Fruit fly (Drosophila melanogaster) whole organism, embryonic: ENCODE data around the gene Crys.

Experiments used
- CG10209 ChIP-seq: fragments of 200-800 bp; sonication (Bioruptor generic); optimal IDR thresholded peaks from 3 replicates; lab custom pipeline; 2017; ENCODE audit warnings: missing biosample characterization, mild to moderate bottlenecking, missing genetic modification characterization, missing genetic modification reagents
- CG10267 ChIP-seq: fragments of 200-800 bp; sonication (Bioruptor generic); optimal IDR thresholded peaks from 2 replicates; lab custom pipeline; 2018; ENCODE audit warnings: missing biosample characterization, mild to moderate bottlenecking, missing genetic modification characterization, moderate library complexity
- CG10654 ChIP-seq: fragments of 200-800 bp; sonication (Bioruptor generic); optimal IDR thresholded peaks from 2 replicates; lab custom pipeline; 2016; ENCODE audit warnings: missing biosample characterization, missing genetic modification characterization
- CG10959 ChIP-seq: fragments of 200-800 bp; sonication (Bioruptor generic); IDR thresholded peaks from 2 replicates; pipeline ENCODE4 v1.3.6; 2022; ENCODE audit warnings: missing biosample characterization, missing genetic modification characterization
- CG11695 ChIP-seq: fragments of 200-800 bp; sonication (Bioruptor generic); IDR thresholded peaks from 3 replicates; pipeline ENCODE4 v1.3.6; 2022; ENCODE audit warnings: missing biosample characterization, missing genetic modification characterization
- CG12104 ChIP-seq: fragments of 200-800 bp; sonication (Bioruptor generic); optimal IDR thresholded peaks from 3 replicates; lab custom pipeline; 2016; ENCODE audit warnings: missing biosample characterization, missing genetic modification characterization
- CG12659 ChIP-seq: fragments of 200-800 bp; sonication (Bioruptor generic); optimal IDR thresholded peaks from 3 replicates; lab custom pipeline; 2017; ENCODE audit warnings: mild to moderate bottlenecking, missing biosample characterization, missing genetic modification reagents, missing genetic modification characterization
- CG13287 ChIP-seq: fragments of 200-800 bp; sonication (Bioruptor generic); IDR thresholded peaks from 2 replicates; pipeline ENCODE4 v1.3.6; 2022; ENCODE audit warnings: missing biosample characterization, missing genetic modification characterization; ENCODE audit not compliant: partially characterized antibody
- CG13894 ChIP-seq: fragments of 200-800 bp; sonication (Bioruptor generic); optimal IDR thresholded peaks from 3 replicates; lab custom pipeline; 2018; ENCODE audit warnings: missing biosample characterization, mild to moderate bottlenecking, missing genetic modification characterization, moderate library complexity
- CG15269 ChIP-seq: fragments of 200-800 bp; sonication (Bioruptor generic); optimal IDR thresholded peaks from 2 replicates; lab custom pipeline; 2018; ENCODE audit warnings: missing biosample characterization, mild to moderate bottlenecking, missing genetic modification characterization, moderate library complexity
- CG15601 ChIP-seq: fragments of 200-800 bp; sonication (Bioruptor generic); optimal IDR thresholded peaks from 3 replicates; lab custom pipeline; 2019; ENCODE audit warnings: missing biosample characterization, mild to moderate bottlenecking, missing genetic modification characterization, moderate library complexity
- CG17829 ChIP-seq: fragments of 200-800 bp; optimal IDR thresholded peaks from 2 replicates; lab custom pipeline; 2019; ENCODE audit warnings: missing biosample characterization, mild to moderate bottlenecking, missing genetic modification characterization, moderate library complexity
- CG2712 ChIP-seq: fragments of 200-800 bp; optimal IDR thresholded peaks from 3 replicates; lab custom pipeline; 2019; ENCODE audit warnings: missing biosample characterization, mild to moderate bottlenecking, missing genetic modification characterization, moderate library complexity
- CG2875 ChIP-seq: fragments of 200-800 bp; sonication (Bioruptor generic); optimal IDR thresholded peaks from 2 replicates; lab custom pipeline; 2017; ENCODE audit warnings: missing biosample characterization, mild to moderate bottlenecking, missing genetic modification characterization, missing genetic modification reagents
- CG32772 ChIP-seq: fragments of 200-800 bp; sonication (Bioruptor generic); IDR thresholded peaks from 2 replicates; pipeline ENCODE4 v1.3.6; 2022; ENCODE audit warnings: missing biosample characterization, missing genetic modification characterization
- CG3407 ChIP-seq: fragments of 200-800 bp; sonication (Bioruptor generic); optimal IDR thresholded peaks from 2 replicates; lab custom pipeline; 2018; ENCODE audit warnings: missing biosample characterization, mild to moderate bottlenecking, missing genetic modification characterization
- CG3838 ChIP-seq: fragments of 200-800 bp; sonication (Bioruptor generic); optimal IDR thresholded peaks from 3 replicates; lab custom pipeline; 2016; ENCODE audit warnings: missing biosample characterization, missing genetic modification characterization
- CG42726 ChIP-seq: fragments of 200-800 bp; sonication (Bioruptor generic); IDR thresholded peaks from 2 replicates; pipeline ENCODE4 v1.3.6; 2022; ENCODE audit warnings: missing biosample characterization, missing genetic modification characterization; ENCODE audit not compliant: partially characterized antibody
- CG5245 ChIP-seq: fragments of 200-800 bp; sonication (Bioruptor generic); optimal IDR thresholded peaks from 3 replicates; lab custom pipeline; 2016; ENCODE audit warnings: missing biosample characterization, missing genetic modification characterization
- CG8924 ChIP-seq: fragments of 200-800 bp; optimal IDR thresholded peaks from 3 replicates; lab custom pipeline; 2019; ENCODE audit warnings: missing biosample characterization, mild to moderate bottlenecking, missing genetic modification characterization, moderate library complexity
- CG9437 ChIP-seq: fragments of 200-800 bp; sonication (Bioruptor generic); optimal IDR thresholded peaks from 2 replicates; lab custom pipeline; 2018; ENCODE audit warnings: missing biosample characterization, mild to moderate bottlenecking, missing genetic modification characterization
- CG9609 ChIP-seq: fragments of 200-800 bp; sonication (Bioruptor generic); optimal IDR thresholded peaks from 3 replicates; lab custom pipeline; 2016; ENCODE audit warnings: missing biosample characterization, missing genetic modification characterization
- CoRest ChIP-seq: fragments of 200-800 bp; sonication (Bioruptor generic); optimal IDR thresholded peaks from 3 replicates; lab custom pipeline; 2018; ENCODE audit warnings: missing biosample characterization, mild to moderate bottlenecking, missing genetic modification characterization, moderate library complexity
- Ets65A ChIP-seq: fragments of 200-800 bp; sonication (Bioruptor generic); peaks from one replicate; lab custom pipeline; 2016; ENCODE audit warnings: missing biosample characterization, missing genetic modification characterization
- H2.0 ChIP-seq: fragments of 200-800 bp; sonication (Bioruptor generic); IDR thresholded peaks from 2 replicates; pipeline ENCODE4 v1.3.6; 2022; ENCODE audit warnings: missing biosample characterization, missing genetic modification characterization
- Hr51 ChIP-seq, 2 experiments: fragments of 200-800 bp; sonication (Bioruptor generic); optimal IDR thresholded peaks; 2 replicates in 1 of 2; 3 replicates in 1 of 2; lab custom pipeline; 2016 to 2018; ENCODE audit warnings: missing biosample characterization in 2 of 2, missing genetic modification characterization in 2 of 2, mild to moderate bottlenecking in 1 of 2, moderate library complexity in 1 of 2
- NfI ChIP-seq: fragments of 200-800 bp; sonication (Bioruptor generic); optimal IDR thresholded peaks from 3 replicates; lab custom pipeline; 2018; ENCODE audit warnings: missing biosample characterization, mild to moderate bottlenecking, missing genetic modification characterization, moderate library complexity
- Rfx ChIP-seq: fragments of 200-800 bp; sonication (Bioruptor generic); IDR thresholded peaks from 2 replicates; pipeline ENCODE4 v1.3.6; 2022; ENCODE audit warnings: missing biosample characterization, missing genetic modification characterization
- Rx ChIP-seq: fragments of 200-800 bp; sonication (Bioruptor generic); IDR thresholded peaks from 2 replicates; pipeline ENCODE4 v1.3.6; 2022; ENCODE audit warnings: missing biosample characterization, missing genetic modification characterization
- Trl ChIP-seq, 3 experiments: fragments of >200 bp in 2 of 3; fragments of 200-800 bp in 1 of 3; sonication (Bioruptor generic) in 1 of 3; optimal IDR thresholded peaks; 2 replicates in 1 of 3; 3 replicates in 2 of 3; lab custom pipeline; 2016 to 2017; ENCODE audit warnings: missing biosample characterization in 1 of 3, missing genetic modification characterization in 1 of 3
- Usf ChIP-seq: fragments of 200-800 bp; sonication (Bioruptor generic); optimal IDR thresholded peaks from 2 replicates; lab custom pipeline; 2017; ENCODE audit warnings: missing genotype, missing biosample characterization, missing genetic modification characterization
- aop ChIP-seq: fragments of 200-800 bp; sonication (Bioruptor generic); IDR thresholded peaks from 2 replicates; pipeline ENCODE4 v1.3.6; 2022; ENCODE audit warnings: missing biosample characterization, missing genetic modification characterization
- ap ChIP-seq: fragments of 200-800 bp; sonication (Bioruptor generic); IDR thresholded peaks from 2 replicates; pipeline ENCODE4 v1.3.6; 2022; ENCODE audit warnings: missing biosample characterization, missing genetic modification characterization
- bsh ChIP-seq, 2 experiments: fragments of 200-800 bp; sonication (Bioruptor generic); optimal IDR thresholded peaks; 2 replicates each; lab custom pipeline; 2017 to 2018; ENCODE audit warnings: mild to moderate bottlenecking in 2 of 2, missing biosample characterization in 2 of 2, missing genetic modification characterization in 2 of 2, moderate library complexity in 1 of 2
- croc ChIP-seq: fragments of 200-800 bp; sonication (Bioruptor generic); conservative IDR thresholded peaks from 3 replicates; pipeline ENCODE4 v1.3.6; 2022; ENCODE audit warnings: missing biosample characterization, missing genetic modification characterization
- esg ChIP-seq: fragments of 200-800 bp; sonication (Bioruptor generic); conservative IDR thresholded peaks from 2 replicates; pipeline ENCODE4 v1.3.6; 2022; ENCODE audit warnings: missing biosample characterization, missing genetic modification characterization
- ewg ChIP-seq: fragments of 200-800 bp; sonication (Bioruptor generic); optimal IDR thresholded peaks from 3 replicates; lab custom pipeline; 2017; ENCODE audit warnings: mild to moderate bottlenecking, missing biosample characterization, missing genetic modification reagents, missing genetic modification characterization
- fd96Cb ChIP-seq: fragments of 200-800 bp; sonication (Bioruptor generic); optimal IDR thresholded peaks from 2 replicates; lab custom pipeline; 2018; ENCODE audit warnings: missing biosample characterization, mild to moderate bottlenecking, missing genetic modification characterization, moderate library complexity
- ind ChIP-seq: fragments of 200-800 bp; sonication (Bioruptor generic); optimal IDR thresholded peaks from 3 replicates; lab custom pipeline; 2016; ENCODE audit warnings: missing biosample characterization, missing genetic modification characterization
- ken ChIP-seq: fragments of 200-800 bp; sonication (Bioruptor generic); IDR thresholded peaks from 3 replicates; pipeline ENCODE4 v1.3.6; 2022; ENCODE audit warnings: missing biosample characterization, missing genetic modification characterization
- oc ChIP-seq: fragments of 200-800 bp; sonication (Bioruptor generic); optimal IDR thresholded peaks from 2 replicates; lab custom pipeline; 2018; ENCODE audit warnings: missing biosample characterization, mild to moderate bottlenecking, missing genetic modification characterization, moderate library complexity
- otp ChIP-seq: fragments of 200-800 bp; sonication (Bioruptor generic); IDR thresholded peaks from 3 replicates; pipeline ENCODE4, ENCODE4 v1.3.6; 2022; ENCODE audit warnings: missing biosample characterization, missing genetic modification characterization
- ro ChIP-seq: fragments of 200-800 bp; sonication (Bioruptor generic); IDR thresholded peaks from 2 replicates; pipeline ENCODE4 v1.3.6; 2022; ENCODE audit warnings: missing biosample characterization, missing genetic modification characterization
- row ChIP-seq: fragments of 200-800 bp; sonication (Bioruptor generic); IDR thresholded peaks from 3 replicates; pipeline ENCODE4 v1.3.6; 2022; ENCODE audit warnings: missing biosample characterization, missing genetic modification characterization
- slbo ChIP-seq: fragments of 200-800 bp; sonication (Bioruptor generic); IDR thresholded peaks from 2 replicates; pipeline ENCODE4 v1.3.6; 2022; ENCODE audit warnings: missing biosample characterization, missing genetic modification characterization
- stwl ChIP-seq: fragments of 200-800 bp; sonication (Bioruptor generic); optimal IDR thresholded peaks from 3 replicates; lab custom pipeline; 2018; ENCODE audit warnings: missing biosample characterization, mild to moderate bottlenecking, missing genetic modification characterization, moderate library complexity
- tgo ChIP-seq: fragments of 200-800 bp; sonication (Bioruptor generic); IDR thresholded peaks from 3 replicates; pipeline ENCODE4 v1.3.6; 2022; ENCODE audit warnings: missing biosample characterization, missing genetic modification characterization
- tio ChIP-seq: fragments of 200-800 bp; sonication (Bioruptor generic); optimal IDR thresholded peaks from 2 replicates; lab custom pipeline; 2017; ENCODE audit warnings: missing biosample characterization, missing genetic modification characterization, inconsistent platforms
- tx ChIP-seq: fragments of 200-800 bp; sonication (Bioruptor generic); optimal IDR thresholded peaks from 2 replicates; lab custom pipeline; 2016; ENCODE audit warnings: missing biosample characterization, missing genetic modification characterization
- zfh1 ChIP-seq: fragments of 200-800 bp; sonication (Bioruptor generic); IDR thresholded peaks from 3 replicates; pipeline ENCODE4 v1.3.6; 2022; ENCODE audit warnings: missing biosample characterization, missing genetic modification characterization

Crys gene

dm6 chr2L:11949917-11950316 lies 6.0 kb downstream of the Crys start (continued):
- TF ChIP-seq CG32772 = 0 out of 2 replicates have a peak, but pooled peaks have one; percentile 27
- no peak for TF ChIP-seq ro (GFP tag; lab: Robert Waterston, UW)
- peak; percentile 6 for TF ChIP-seq ewg (GFP tag; lab: Kevin White, UChicago)
- peak; percentile 64 for TF ChIP-seq tgo (GFP tag; lab: Robert Waterston, UW)
- TF ChIP-seq Usf (GFP tag; lab: Kevin White, UChicago) = peak; percentile 0
- TF ChIP-seq esg = peak; percentile 39
- TF ChIP-seq CG8924 (tag; lab: Kevin White, UChicago) = peak; percentile 48
- TF ChIP-seq CG2712 = peak; percentile 57
- TF ChIP-seq CG17829 (tag; lab: Kevin White, UChicago) = peak; percentile 12
- peak; percentile 37 for TF ChIP-seq NfI (GFP tag; lab: Kevin White, UChicago)
- TF ChIP-seq CG11695 = 0 out of 3 replicates have a peak, but pooled peaks have one; percentile 35
- TF ChIP-seq CoRest (tag; lab: Kevin White, UChicago) = peak; percentile 37
- peak; percentile 37; the same call in 1 of the 3 replicates for TF ChIP-seq otp (GFP tag; lab: Robert Waterston, UW)
- TF ChIP-seq CG15269 (tag; lab: Kevin White, UChicago) = peak; percentile 35
- TF ChIP-seq CG10654 = peak; percentile 15
- TF ChIP-seq stwl (tag; lab: Kevin White, UChicago) = no peak
- no peak for TF ChIP-seq Trl (optimal IDR thresholded peaks at IDR 0.05; lab: Kevin White, UChicago)
- peak; percentile 22 for TF ChIP-seq Trl (GFP tag; optimal IDR thresholded peaks at IDR 0.05; lab: Kevin White, UChicago)
- TF ChIP-seq slbo (GFP tag; lab: Robert Waterston, UW) = peak; percentile 45
- no peak for TF ChIP-seq CG3407 (GFP tag; lab: Kevin White, UChicago)
- TF ChIP-seq tio (GFP tag; lab: Kevin White, UChicago) = peak; percentile 22
- peak; percentile 61 for TF ChIP-seq row (GFP tag; lab: Robert Waterston, UW)
- no peak for TF ChIP-seq CG13287
- peak; percentile 69; the same call in 2 of the 3 replicates for TF ChIP-seq ken (GFP tag; lab: Robert Waterston, UW)
- TF ChIP-seq CG15601 (tag; lab: Kevin White, UChicago) = no peak
- TF ChIP-seq CG10209 (GFP tag; lab: Kevin White, UChicago) = peak; percentile 14
- peak; percentile 91 for TF ChIP-seq Ets65A (GFP tag; lab: Kevin White, UChicago)
- TF ChIP-seq CG42726 (GFP tag; lab: Robert Waterston, UW) = no peak
- peak; percentile 64 for TF ChIP-seq H2.0 (GFP tag; lab: Robert Waterston, UW)
- peak; percentile 63 to 76 for TF ChIP-seq bsh (GFP tag; optimal IDR thresholded peaks at IDR 0.05; lab: Kevin White, UChicago)
- no peak for TF ChIP-seq CG12659 (GFP tag; lab: Kevin White, UChicago)
- peak; percentile 15 for TF ChIP-seq CG10267
- TF ChIP-seq oc (tag; lab: Kevin White, UChicago) = peak; percentile 37
- TF ChIP-seq tx (GFP tag; lab: Kevin White, UChicago) = peak; percentile 1
- TF ChIP-seq ap (GFP tag; lab: Robert Waterston, UW) = 0 out of 2 replicates have a peak, but pooled peaks have one; percentile 15
- 0 out of 2 replicates have a peak, but pooled peaks have one; percentile 8 for TF ChIP-seq Rfx (GFP tag; lab: Robert Waterston, UW)
- peak; percentile 0 for TF ChIP-seq CG9609 (GFP tag; lab: Kevin White, UChicago)
- no peak; the same call in 2 of the 3 replicates for TF ChIP-seq croc (GFP tag; lab: Robert Waterston, UW)
- TF ChIP-seq CG10959 = peak; percentile 62
- no peak for TF ChIP-seq CG13894 (tag; lab: Kevin White, UChicago)
- TF ChIP-seq CG9437 (GFP tag; lab: Kevin White, UChicago) = peak; percentile 29
- TF ChIP-seq Hr51 (GFP tag; optimal IDR thresholded peaks at IDR 0.05; lab: Kevin White, UChicago) = peak in 1 of 2 experiments; percentile 41
- 0 out of 2 replicates have a peak, but pooled peaks have one; percentile 4 for TF ChIP-seq Rx
- no peak for TF ChIP-seq aop (GFP tag; lab: Robert Waterston, UW)
- peak; percentile 15 for TF ChIP-seq CG2875
- no peak for TF ChIP-seq CG3838 (GFP tag; lab: Kevin White, UChicago)
- TF ChIP-seq zfh1 (GFP tag; lab: Robert Waterston, UW) = peak; percentile 79
- TF ChIP-seq CG5245 (GFP tag; lab: Kevin White, UChicago) = peak; percentile 2
- TF ChIP-seq ind (GFP tag; lab: Kevin White, UChicago) = peak; percentile 19
- TF ChIP-seq fd96Cb (tag; lab: Kevin White, UChicago) = peak; percentile 44
- TF ChIP-seq CG12104 (GFP tag; lab: Kevin White, UChicago) = peak; percentile 4
